Fruit fly (Drosophila melanogaster): ENCODE data around the gene CG45122.

Gene CG45122

DNA sequence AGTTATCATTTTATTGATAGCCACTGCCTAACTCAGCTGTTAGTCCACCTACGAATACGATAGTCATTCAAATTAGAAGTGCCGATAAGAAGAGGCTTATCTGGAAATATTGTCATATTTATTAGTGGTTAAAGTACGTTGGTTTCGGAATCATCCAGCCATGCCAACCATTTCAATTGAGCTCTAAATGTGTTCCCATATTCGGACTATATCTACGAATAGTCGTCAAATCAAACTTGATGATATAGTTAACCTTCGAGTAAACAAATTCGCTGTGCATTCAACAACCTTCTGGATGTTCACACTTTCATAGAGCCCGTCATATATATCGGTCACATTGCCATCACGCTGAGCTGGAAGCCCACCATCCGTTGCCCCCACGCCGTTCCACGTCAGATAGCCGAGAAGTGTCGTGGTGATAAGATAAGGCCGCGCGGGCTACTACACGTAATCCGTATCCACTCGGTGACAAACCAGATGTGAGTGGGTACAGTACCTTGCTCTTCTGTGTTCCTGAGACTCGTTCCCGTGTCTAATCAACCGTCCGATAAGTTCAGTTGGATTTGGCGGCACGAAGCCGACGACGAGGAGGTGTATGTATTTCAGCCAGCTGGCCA is 25.6 kb upstream of the CG45122 start:
- peak; percentile 45 for TF ChIP-seq noc (tag; optimal IDR thresholded peaks at IDR 0.05)

- no peak for TF ChIP-seq noc (tag; optimal IDR thresholded peaks at IDR 0.05)
These were observed 25.0 kb upstream of the CG45122 start for dm6 chr3R:13018995-13019394.

dm6 chr3R:13030257-13031173 is 13.4 kb upstream of the CG45122 start, which contains the start of the genes CG46281 and CG46280:
Gene CG46281 (minus strand): TSS chr3R:13030307.
Gene CG46280 (minus strand): TSS chr3R:13030659.
- no peak for TF ChIP-seq noc (tag; optimal IDR thresholded peaks at IDR 0.05)

- TF ChIP-seq noc (tag; optimal IDR thresholded peaks at IDR 0.05): no peak
These were observed 11.6 kb upstream of the CG45122 start, which contains the start of gene ry for dm6 chr3R:13032323-13032722. Gene ry (plus strand): TSS chr3R:13032528.

- TF ChIP-seq noc (tag; optimal IDR thresholded peaks at IDR 0.05): peak; percentile 64
These were observed 10.9 kb upstream of the CG45122 start for dm6 chr3R:13032975-13033445.

DNA sequence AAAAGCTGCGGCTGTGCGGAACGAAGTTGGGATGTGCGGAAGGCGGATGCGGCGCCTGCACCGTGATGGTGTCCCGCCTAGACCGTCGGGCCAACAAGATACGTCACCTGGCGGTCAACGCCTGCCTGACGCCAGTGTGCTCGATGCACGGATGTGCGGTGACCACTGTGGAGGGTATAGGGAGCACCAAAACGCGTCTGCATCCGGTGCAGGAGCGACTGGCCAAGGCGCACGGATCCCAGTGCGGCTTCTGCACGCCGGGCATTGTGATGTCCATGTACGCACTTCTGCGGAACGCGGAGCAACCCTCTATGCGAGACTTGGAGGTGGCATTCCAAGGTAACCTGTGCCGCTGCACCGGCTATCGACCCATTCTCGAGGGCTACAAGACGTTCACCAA is 10.3 kb upstream of the CG45122 start:
- TF ChIP-seq noc (tag; optimal IDR thresholded peaks at IDR 0.05): no peak

- TF ChIP-seq noc (tag; optimal IDR thresholded peaks at IDR 0.05): no peak
These were observed 7.9 kb upstream of the CG45122 start for dm6 chr3R:13036064-13036463.

DNA sequence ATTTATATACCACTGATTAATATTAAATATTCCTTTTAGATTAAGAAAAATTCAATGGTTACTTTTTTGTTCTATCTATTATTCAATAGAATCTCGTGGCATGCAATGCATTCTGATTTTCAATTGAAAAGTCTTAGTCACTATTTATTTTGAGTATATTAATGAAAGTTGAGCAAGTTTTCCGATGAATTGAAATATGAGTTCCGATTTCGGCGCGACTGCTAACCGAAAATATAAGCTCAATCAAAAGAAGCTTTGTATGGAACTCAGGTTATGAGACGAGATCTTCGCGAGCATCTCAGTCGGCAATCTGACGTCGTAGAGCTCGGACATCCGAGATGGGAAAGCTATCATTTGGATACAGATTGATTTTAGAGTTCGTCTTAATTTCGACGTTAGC is 5.9 kb upstream of the CG45122 start, which contains the start of gene CG11668:
CG11668 (plus strand) TSS at position 301 of the 400 bp plus-strand sequence.
- TF ChIP-seq noc (tag; optimal IDR thresholded peaks at IDR 0.05): no peak

dm6 chr3R:13039037-13039583 is 4.8 kb upstream of the CG45122 start:
- no peak for TF ChIP-seq noc (tag; optimal IDR thresholded peaks at IDR 0.05)

- no peak for TF ChIP-seq noc (tag; optimal IDR thresholded peaks at IDR 0.05)
These were observed 2.2 kb upstream of the CG45122 start, which contains the start of gene CG11670 for dm6 chr3R:13041750-13042149. Gene CG11670 (plus strand): TSS chr3R:13042050.

DNA sequence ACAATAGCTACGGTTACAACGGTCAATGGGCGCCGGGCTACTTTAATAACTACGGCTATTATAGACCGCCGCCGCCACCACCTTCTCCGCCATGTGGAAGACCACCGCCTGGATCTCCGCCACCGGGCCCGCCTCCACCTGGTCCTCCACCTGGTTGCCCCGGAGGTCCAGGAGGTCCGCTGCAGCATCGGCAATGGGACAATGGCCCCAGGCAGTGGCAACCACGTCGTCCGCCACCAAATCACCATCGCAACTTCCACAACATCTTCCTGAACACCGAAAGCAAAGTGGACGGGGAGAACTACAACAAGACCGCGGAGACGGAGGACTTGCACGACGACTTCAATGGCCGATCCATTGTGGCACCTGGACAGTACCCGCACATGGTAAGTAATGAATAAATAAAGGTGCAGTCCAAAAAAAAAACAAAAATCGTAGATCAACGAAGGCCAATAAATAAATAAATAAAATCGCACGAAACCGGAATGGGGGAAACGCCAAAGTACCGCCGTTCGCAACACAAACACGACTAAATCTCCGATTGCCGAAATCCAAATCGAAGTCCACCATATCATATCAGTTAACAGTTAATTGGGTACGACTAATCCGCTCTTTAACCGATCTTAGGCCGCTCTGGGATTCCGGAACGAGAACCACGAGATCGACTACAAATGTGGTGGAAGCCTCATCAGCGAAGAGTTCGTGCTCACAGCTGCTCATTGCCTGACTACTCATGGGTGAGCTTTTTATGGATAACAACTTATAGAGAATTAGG is 1.5 kb upstream of the CG45122 start, which contains the start of gene snk:
snk (minus strand) TSS at position 513 of the 775 bp plus-strand sequence.
- TF ChIP-seq noc (tag; optimal IDR thresholded peaks at IDR 0.05): no peak

DNA sequence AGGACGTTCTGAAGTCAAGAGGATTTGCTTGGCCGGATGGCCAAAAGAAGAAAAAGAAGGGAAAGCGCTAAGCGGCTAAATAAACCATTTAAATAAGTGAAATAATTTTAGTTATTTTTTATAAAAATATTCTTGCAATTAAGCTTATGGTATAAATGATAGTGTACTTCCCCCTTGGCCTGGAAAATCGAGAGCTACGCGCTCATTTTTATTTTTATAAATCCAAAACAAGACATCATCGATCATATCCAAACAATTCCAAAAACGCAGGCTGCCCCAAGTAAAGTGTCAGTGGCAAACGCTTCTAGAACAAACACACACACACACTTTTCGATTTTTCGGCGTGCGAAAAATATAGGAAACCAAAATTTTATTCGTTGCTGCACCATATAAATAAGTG is 502 bp downstream of the CG45122 start, which contains the start of gene Hsc70-2:
Hsc70-2 (plus strand) TSS at position 301 of the 400 bp plus-strand sequence.
- no peak for TF ChIP-seq noc (tag; optimal IDR thresholded peaks at IDR 0.05)

DNA sequence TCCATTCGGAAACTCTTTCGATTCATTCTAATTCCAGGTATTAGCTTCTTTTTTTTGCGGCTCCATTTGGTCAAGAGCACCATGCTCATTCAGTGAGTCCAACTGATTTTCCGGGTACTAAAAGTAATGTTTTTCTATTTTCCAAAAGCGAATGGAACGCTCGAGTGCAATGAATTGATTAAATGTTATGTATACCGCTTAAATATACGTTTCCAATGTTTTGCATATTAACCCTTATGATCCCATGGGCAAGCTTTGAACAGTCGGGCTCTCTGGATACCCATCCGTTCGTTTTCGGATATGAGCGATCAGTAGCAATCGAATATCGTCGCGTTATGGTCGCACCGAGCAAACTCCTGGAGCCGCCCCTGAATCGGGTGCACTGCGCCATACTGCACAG is 3.5 kb downstream of the CG45122 start, which contains the start of gene CG31157:
CG31157 (plus strand) TSS at position 301 of the 400 bp plus-strand sequence.
- TF ChIP-seq noc (tag; optimal IDR thresholded peaks at IDR 0.05): no peak

DNA sequence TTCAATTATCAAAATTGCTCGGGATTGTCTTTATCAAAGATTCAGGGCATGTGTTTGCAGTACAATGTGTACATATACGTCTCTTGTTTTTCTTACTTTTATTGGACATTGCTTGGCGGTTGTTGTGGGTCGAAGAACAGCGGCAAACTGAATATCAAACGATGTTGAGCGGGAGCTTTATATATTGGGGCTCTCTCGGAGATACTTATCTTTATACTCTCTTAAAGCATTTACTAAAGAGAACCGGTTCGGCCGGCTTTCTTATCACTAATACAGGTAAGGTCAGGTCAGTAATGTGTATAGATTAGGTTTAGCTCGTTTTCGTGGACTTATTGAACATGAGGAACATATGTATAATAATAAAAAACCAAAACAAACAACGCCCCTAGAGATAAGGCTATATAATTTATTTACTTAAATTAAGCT is 7.4 kb downstream of the CG45122 start, which contains the start of gene CG7966:
CG7966 (minus strand) TSS at position 156 of the 426 bp plus-strand sequence.
- TF ChIP-seq noc (tag; optimal IDR thresholded peaks at IDR 0.05): peak; percentile 59
